Worm (Caenorhabditis elegans): ENCODE results near the gene C03B1.3.

The C03B1.3 gene

DNA sequence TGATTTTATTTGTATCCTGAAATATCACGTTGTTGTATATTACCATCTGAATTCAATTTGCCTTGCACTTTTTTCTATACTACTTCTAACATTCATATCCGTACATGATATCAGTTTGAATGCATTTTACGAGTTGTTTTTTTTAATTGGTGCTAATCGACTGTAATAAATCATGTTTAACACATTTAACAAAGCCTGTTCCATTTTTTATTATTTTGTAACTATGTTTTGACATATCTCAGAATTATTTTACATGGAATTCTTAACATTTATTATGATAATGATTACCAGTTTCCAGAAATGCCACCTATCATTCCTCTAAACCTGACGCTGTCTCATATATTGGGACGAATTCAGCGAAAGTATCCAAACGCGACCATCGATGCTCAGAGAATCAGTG lies at the start of gene C03B1.3:
TSS of gene C03B1.3 (plus strand) at position 301 of the 400 bp plus-strand sequence.
- no peak for TF ChIP-seq nhr-6 (tag; optimal IDR thresholded peaks at IDR 0.05)
- no peak for TF ChIP-seq hlh-11 (tag; optimal IDR thresholded peaks at IDR 0.05)
- no peak for TF ChIP-seq pha-4 (GFP tag; IDR thresholded peaks at IDR 0.05)
- TF ChIP-seq pha-4 (tag; optimal IDR thresholded peaks at IDR 0.05), result no peak
- no peak for TF ChIP-seq ceh-62 (tag; optimal IDR thresholded peaks at IDR 0.05)
- TF ChIP-seq tra-1 (GFP tag; IDR thresholded peaks at IDR 0.05), result no peak
- TF ChIP-seq mdt-29 (GFP tag; IDR thresholded peaks at IDR 0.05), result no peak
- no peak for TF ChIP-seq ZK546.5 (tag; optimal IDR thresholded peaks at IDR 0.05)
- no peak for TF ChIP-seq lin-38 (GFP tag; IDR thresholded peaks at IDR 0.05)
- no peak for TF ChIP-seq dmd-8 (GFP tag; IDR thresholded peaks at IDR 0.05)
- TF ChIP-seq nhr-102 (tag; optimal IDR thresholded peaks at IDR 0.05), result no peak
- TF ChIP-seq php-3 (GFP tag; IDR thresholded peaks at IDR 0.05), result no peak
- no peak for TF ChIP-seq skn-1 (tag; optimal IDR thresholded peaks at IDR 0.05)

DNA sequence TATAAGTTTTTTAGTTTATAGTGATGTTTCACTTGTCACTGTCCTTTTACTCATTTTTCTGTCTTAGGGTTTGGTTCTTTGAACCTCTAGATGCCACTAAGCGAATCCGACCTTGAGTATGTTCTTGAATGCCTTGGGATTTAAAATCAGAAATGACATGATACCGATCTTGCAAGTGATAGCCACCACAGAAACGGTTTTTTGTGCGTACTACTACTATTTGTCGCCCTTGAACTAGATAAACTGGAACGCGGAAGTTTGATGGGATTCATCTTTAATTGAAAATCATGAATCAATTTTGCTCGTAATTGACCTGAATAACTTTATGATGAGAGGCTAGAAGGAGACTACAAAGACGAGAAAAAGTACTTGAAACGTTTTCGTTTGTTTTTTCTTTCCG lies 47.0 kb upstream of the C03B1.3 start:
- TF ChIP-seq mdl-1 (tag; optimal IDR thresholded peaks at IDR 0.05) (peak in 1 of 2 experiments; percentile 35), hlh-30 (tag; optimal IDR thresholded peaks at IDR 0.05; ENCODE audit: insufficient read depth) (peak; percentile 4), nhr-28 (tag; optimal IDR thresholded peaks at IDR 0.05) (peak; percentile 75), madf-5 (GFP tag; IDR thresholded peaks at IDR 0.05) (no peak), nhr-25 (tag; optimal IDR thresholded peaks at IDR 0.05; ENCODE audit: borderline replicate concordance, insufficient read depth) (peak; percentile 58), duxl-1 (tag; optimal IDR thresholded peaks at IDR 0.05; ENCODE audit: poor library complexity) (no peak)

DNA sequence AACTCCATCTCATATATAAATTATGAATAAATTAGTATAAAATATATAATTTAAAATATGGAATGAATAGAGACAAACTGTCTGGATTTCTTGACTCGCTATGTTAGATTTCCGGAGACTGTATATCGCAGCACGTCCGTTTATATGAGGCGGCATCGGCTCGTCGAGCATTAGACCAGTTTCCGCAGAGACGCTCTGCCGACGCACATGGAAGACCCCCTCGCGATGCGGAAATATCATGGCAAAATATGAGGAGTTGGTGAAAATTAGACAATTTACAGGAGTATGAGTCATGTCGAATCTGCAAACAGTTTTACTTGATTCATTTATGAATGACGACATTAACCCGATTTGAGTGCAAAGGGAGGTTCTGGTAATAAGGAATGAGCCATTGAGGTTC lies 46.3 kb upstream of the C03B1.3 start, which contains the start of gene chtb-3:
TSS of gene chtb-3 (minus strand) at position 101 of the 400 bp plus-strand sequence.
- TF ChIP-seq F44E2.7 (GFP tag; IDR thresholded peaks at IDR 0.05) (no peak), lsy-2 (tag; optimal IDR thresholded peaks at IDR 0.05) (no peak), gei-8 (GFP tag; optimal IDR thresholded peaks at IDR 0.05) (no peak), nhr-28 (tag; optimal IDR thresholded peaks at IDR 0.05) (no peak), nhr-6 (tag; optimal IDR thresholded peaks at IDR 0.05) (no peak), ctbp-1 (GFP tag; IDR thresholded peaks at IDR 0.05) (no peak), lin-13 (GFP tag; optimal IDR thresholded peaks at IDR 0.05) (no peak), nhr-102 (tag; optimal IDR thresholded peaks at IDR 0.05) (no peak), tag-97 (GFP tag; IDR thresholded peaks at IDR 0.05) (no peak), D1046.2 (GFP tag; IDR thresholded peaks at IDR 0.05) (no peak), zfp-2 (tag; optimal IDR thresholded peaks at IDR 0.05) (no peak), mdt-29 (GFP tag; IDR thresholded peaks at IDR 0.05) (no peak), unc-39 (tag; optimal IDR thresholded peaks at IDR 0.05) (no peak), egl-27 (tag; optimal IDR thresholded peaks at IDR 0.05) (no peak), ama-1 (optimal IDR thresholded peaks at IDR 0.05) (no peak), rbr-2 (tag; optimal IDR thresholded peaks at IDR 0.05) (no peak), Y5F2A.4 (GFP tag; optimal IDR thresholded peaks at IDR 0.05) (no peak), mep-1 (tag; optimal IDR thresholded peaks at IDR 0.05) (no peak), php-3 (GFP tag; IDR thresholded peaks at IDR 0.05) (no peak)

DNA sequence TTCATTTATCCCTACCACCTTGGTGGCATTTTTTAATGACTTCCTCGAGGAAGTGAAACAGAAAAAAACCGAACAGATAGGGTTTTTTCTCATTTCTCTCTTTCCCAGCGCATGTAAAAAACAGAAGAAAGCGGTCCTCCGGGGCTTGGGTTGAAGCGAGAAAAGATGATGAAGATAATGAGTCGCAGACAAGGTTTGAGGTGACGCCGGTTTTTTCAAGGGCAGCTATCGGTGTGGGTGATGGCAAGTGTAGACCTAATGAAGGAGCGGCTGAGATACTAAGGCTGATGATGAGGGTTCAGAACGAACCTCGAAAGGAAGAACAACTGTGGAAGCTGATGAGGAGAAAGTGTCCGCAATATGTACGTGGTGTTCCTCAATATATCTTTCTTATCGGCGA lies 44.9 kb upstream of the C03B1.3 start:
- peak in 1 of 2 experiments; percentile 24 for TF ChIP-seq unc-62 (GFP tag; optimal IDR thresholded peaks at IDR 0.05 in 1 of 2)
- TF ChIP-seq unc-62 (tag; optimal IDR thresholded peaks at IDR 0.05), result no peak
- TF ChIP-seq ZK337.2 (GFP tag; IDR thresholded peaks at IDR 0.05), result no peak
- TF ChIP-seq php-3 (GFP tag; IDR thresholded peaks at IDR 0.05), result no peak
- TF ChIP-seq lsy-2 (tag; optimal IDR thresholded peaks at IDR 0.05), result no peak
- TF ChIP-seq lir-3 (tag; optimal IDR thresholded peaks at IDR 0.05), result no peak
- TF ChIP-seq nhr-48 (tag; optimal IDR thresholded peaks at IDR 0.05), result peak; percentile 86
- 0 out of 2 replicates have a peak, but pooled peaks have one; percentile 16 for TF ChIP-seq ceh-20 (GFP tag; IDR thresholded peaks at IDR 0.05)
- no peak for TF ChIP-seq set-16 (GFP tag; IDR thresholded peaks at IDR 0.05)
- TF ChIP-seq hlh-30 (tag; optimal IDR thresholded peaks at IDR 0.05; ENCODE audit: insufficient read depth), result peak; percentile 42
- TF ChIP-seq gei-8 (GFP tag; optimal IDR thresholded peaks at IDR 0.05), result no peak
- peak; percentile 22 for TF ChIP-seq spr-1 (tag; optimal IDR thresholded peaks at IDR 0.05)
- TF ChIP-seq cey-2 (tag; optimal IDR thresholded peaks at IDR 0.05; ENCODE audit: borderline replicate concordance, insufficient read depth), result no peak
- peak; percentile 55 for TF ChIP-seq nhr-28 (tag; optimal IDR thresholded peaks at IDR 0.05)
- no peak for TF ChIP-seq lin-13 (GFP tag; optimal IDR thresholded peaks at IDR 0.05)
- 0 out of 2 replicates have a peak, but pooled peaks have one; percentile 19 for TF ChIP-seq tra-1 (GFP tag; IDR thresholded peaks at IDR 0.05)
- TF ChIP-seq mxl-3 (GFP tag; optimal IDR thresholded peaks at IDR 0.05), result peak; percentile 46
- peak; percentile 51 for TF ChIP-seq hlh-11 (tag; optimal IDR thresholded peaks at IDR 0.05)
- peak in 1 of 2 experiments; percentile 45 for TF ChIP-seq mdl-1 (tag; optimal IDR thresholded peaks at IDR 0.05)
- peak; percentile 2 for TF ChIP-seq rbr-2 (tag; optimal IDR thresholded peaks at IDR 0.05)
- TF ChIP-seq ctbp-1 (GFP tag; IDR thresholded peaks at IDR 0.05), result no peak
- TF ChIP-seq aha-1 (tag), result peak; percentile 40

All from whole organism, L4 larva.